Fruit fly (Drosophila melanogaster): ENCODE results near the gene CG43815.
A peak's percentile ranks its signal among the peaks of the same experiment; 100 is the strongest.

CG43815 gene

DNA sequence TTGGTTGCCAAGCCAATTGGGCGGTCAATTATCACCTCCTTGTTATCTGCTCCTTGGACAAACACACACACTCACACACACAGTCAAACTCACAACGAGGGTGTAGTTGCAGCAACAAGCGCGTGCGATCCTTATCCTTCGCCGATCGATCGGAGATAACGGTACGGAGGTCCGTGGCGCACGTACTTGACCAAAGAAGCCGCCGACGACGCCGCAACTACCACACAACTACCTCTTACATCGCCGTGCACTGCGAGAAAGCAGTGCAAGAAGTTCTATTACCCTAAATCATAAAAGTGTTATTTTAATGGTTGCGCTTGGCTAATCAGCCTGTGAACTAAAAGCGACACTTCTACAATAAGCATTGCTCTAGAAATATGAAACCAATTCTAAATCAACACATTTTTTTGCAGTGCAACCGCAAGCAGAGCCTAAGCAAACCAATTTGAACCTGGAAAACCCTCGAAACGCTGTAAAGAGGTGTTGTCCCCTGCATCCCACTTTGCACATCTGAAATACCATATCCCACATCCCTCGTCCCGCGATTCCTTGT lies 43.0 kb upstream of the CG43815 start (continued):
- TF ChIP-seq CG10631 (GFP tag; optimal IDR thresholded peaks at IDR 0.05), result peak; percentile 16
- TF ChIP-seq CG16779 (tag; optimal IDR thresholded peaks at IDR 0.05), result no peak
- TF ChIP-seq CG4318 (GFP tag; optimal IDR thresholded peaks at IDR 0.05), result no peak
- peak; percentile 18 for TF ChIP-seq CG11902 (GFP tag; optimal IDR thresholded peaks at IDR 0.05)
- peak; percentile 27 for TF ChIP-seq topi (GFP tag; optimal IDR thresholded peaks at IDR 0.05)
- TF ChIP-seq Hr39 (GFP tag; optimal IDR thresholded peaks at IDR 0.05), result peak; percentile 54
- peak; percentile 41 for TF ChIP-seq CG31627 (GFP tag; optimal IDR thresholded peaks at IDR 0.05)
- TF ChIP-seq CG1621 (tag; optimal IDR thresholded peaks at IDR 0.05), result no peak
- TF ChIP-seq Smox (GFP tag; optimal IDR thresholded peaks at IDR 0.05), result peak; percentile 6
- peak; percentile 14 for TF ChIP-seq CG8319 (GFP tag; optimal IDR thresholded peaks at IDR 0.05)
- peak; percentile 64 for TF ChIP-seq CG3919 (GFP tag; optimal IDR thresholded peaks at IDR 0.05)
- TF ChIP-seq vri (GFP tag; optimal IDR thresholded peaks at IDR 0.05), result no peak
- peak; percentile 36 for TF ChIP-seq CG6808 (GFP tag; optimal IDR thresholded peaks at IDR 0.05)
- TF ChIP-seq Sox102F (GFP tag; optimal IDR thresholded peaks at IDR 0.05), result peak; percentile 13
- no peak for TF ChIP-seq Lpt (GFP tag; optimal IDR thresholded peaks at IDR 0.05)
- TF ChIP-seq fd85E (GFP tag; optimal IDR thresholded peaks at IDR 0.05), result no peak
- peak; percentile 44 for TF ChIP-seq CG32006 (GFP tag; optimal IDR thresholded peaks at IDR 0.05)
- peak; percentile 66; the same call in 1 of the 3 replicates for TF ChIP-seq eg (GFP tag; IDR thresholded peaks at IDR 0.05)
- peak; percentile 66 for TF ChIP-seq Sox14 (GFP tag; optimal IDR thresholded peaks at IDR 0.05)
- no peak for TF ChIP-seq Blimp-1 (GFP tag; optimal IDR thresholded peaks at IDR 0.05)
- TF ChIP-seq CG8632 (GFP tag; optimal IDR thresholded peaks at IDR 0.05), result no peak
- peak; percentile 11 for TF ChIP-seq spab (GFP tag; optimal IDR thresholded peaks at IDR 0.05)
- TF ChIP-seq Ets21C (GFP tag; optimal IDR thresholded peaks at IDR 0.05), result no peak

- TF ChIP-seq pdm3 (GFP tag; optimal IDR thresholded peaks at IDR 0.05), result peak; percentile 94
- peak; percentile 89 for TF ChIP-seq CG8119 (GFP tag; IDR thresholded peaks at IDR 0.05)
- TF ChIP-seq CG4318 (GFP tag; optimal IDR thresholded peaks at IDR 0.05), result peak; percentile 67
- peak; percentile 86 for TF ChIP-seq net (GFP tag; optimal IDR thresholded peaks at IDR 0.05)
- TF ChIP-seq CG6792 (GFP tag; optimal IDR thresholded peaks at IDR 0.05), result peak; percentile 92
- no peak for TF ChIP-seq Hr38 (GFP tag; optimal IDR thresholded peaks at IDR 0.05)
- TF ChIP-seq Met (GFP tag; optimal IDR thresholded peaks at IDR 0.05), result peak; percentile 93
- TF ChIP-seq CG32006 (GFP tag; optimal IDR thresholded peaks at IDR 0.05), result peak; percentile 84
- peak; percentile 94 for TF ChIP-seq topi (GFP tag; optimal IDR thresholded peaks at IDR 0.05)
- TF ChIP-seq CG6854 (GFP tag; optimal IDR thresholded peaks at IDR 0.05), result peak; percentile 78
- peak; percentile 91 for TF ChIP-seq Smox (GFP tag; optimal IDR thresholded peaks at IDR 0.05)
- TF ChIP-seq Sox15 (GFP tag; optimal IDR thresholded peaks at IDR 0.05), result peak; percentile 89
- TF ChIP-seq Ets96B (tag; optimal IDR thresholded peaks at IDR 0.05), result peak; percentile 88
- peak; percentile 83 for TF ChIP-seq fd85E (GFP tag; optimal IDR thresholded peaks at IDR 0.05)
- peak; percentile 86 for TF ChIP-seq CG8319 (GFP tag; optimal IDR thresholded peaks at IDR 0.05)
- TF ChIP-seq achi (GFP tag; optimal IDR thresholded peaks at IDR 0.05), result peak; percentile 91
- peak; percentile 94 for TF ChIP-seq acj6 (GFP tag; optimal IDR thresholded peaks at IDR 0.05)
- peak; percentile 93 for TF ChIP-seq lz (GFP tag; optimal IDR thresholded peaks at IDR 0.05)
- TF ChIP-seq CG31627 (GFP tag; optimal IDR thresholded peaks at IDR 0.05), result peak; percentile 94
- TF ChIP-seq fkh (GFP tag; optimal IDR thresholded peaks at IDR 0.05), result peak; percentile 32
- peak; percentile 78 for TF ChIP-seq fd59A (GFP tag; optimal IDR thresholded peaks at IDR 0.05)
- TF ChIP-seq spab (GFP tag; optimal IDR thresholded peaks at IDR 0.05), result peak; percentile 80
- TF ChIP-seq CG6276 (GFP tag; optimal IDR thresholded peaks at IDR 0.05), result peak; percentile 74
- peak; percentile 94 for TF ChIP-seq CG3919 (GFP tag; optimal IDR thresholded peaks at IDR 0.05)
- peak; percentile 82 for TF ChIP-seq CG11762 (GFP tag; optimal IDR thresholded peaks at IDR 0.05; ENCODE audit: insufficient read depth)
- TF ChIP-seq Hr39 (GFP tag; optimal IDR thresholded peaks at IDR 0.05), result peak; percentile 95
- TF ChIP-seq CG15336 (GFP tag; IDR thresholded peaks at IDR 0.05), result peak; percentile 84
- peak; percentile 90 for TF ChIP-seq Ets21C (GFP tag; optimal IDR thresholded peaks at IDR 0.05)
- TF ChIP-seq Sox14 (GFP tag; optimal IDR thresholded peaks at IDR 0.05), result peak; percentile 95
- no peak for TF ChIP-seq vri (GFP tag; optimal IDR thresholded peaks at IDR 0.05)
- peak; percentile 84 for TF ChIP-seq dsx (GFP tag; optimal IDR thresholded peaks at IDR 0.05; ENCODE audit: poor library complexity, severe bottlenecking)
- TF ChIP-seq Blimp-1 (GFP tag; optimal IDR thresholded peaks at IDR 0.05), result peak; percentile 76
- TF ChIP-seq CG11294 (GFP tag; IDR thresholded peaks at IDR 0.05), result peak; percentile 63
- TF ChIP-seq Sox102F (GFP tag; optimal IDR thresholded peaks at IDR 0.05), result peak; percentile 91
- TF ChIP-seq salr (GFP tag; optimal IDR thresholded peaks at IDR 0.05), result peak; percentile 76 to 82
- peak; percentile 1 for TF ChIP-seq dac (GFP tag; optimal IDR thresholded peaks at IDR 0.05)
- TF ChIP-seq Eip93F (GFP tag; optimal IDR thresholded peaks at IDR 0.05), result peak; percentile 44
- TF ChIP-seq CG16779 (tag; optimal IDR thresholded peaks at IDR 0.05), result peak; percentile 59
- peak; percentile 96 for TF ChIP-seq svp (GFP tag)
Observed at dm6 chr2L:3534227-3534842, 41.7 kb upstream of the CG43815 start.

Data from whole organism, prepupa.